Worm (Caenorhabditis elegans) whole organism, young adult: Measurements from ENCODE around the gene Y42G9A.3.
A peak's percentile ranks its signal among the peaks of the same experiment; 100 is the strongest.

Experiments
- B0336.3 ChIP-seq: fragments of 200-800 bp; sonication (Bioruptor generic); IDR thresholded peaks from 2 replicates; pipeline ENCODE4 v1.3.6; 2022; ENCODE audit warnings: missing genetic modification characterization, missing compliant biosample characterization
- D2030.7 ChIP-seq: fragments of 200-800 bp; sonication (Bioruptor generic); IDR thresholded peaks from 2 replicates; pipeline ENCODE4 v1.3.6; 2022; ENCODE audit warnings: missing genetic modification reagents, missing genetic modification characterization, missing compliant biosample characterization
- F10E7.11 ChIP-seq: sonication (generic microtip); optimal IDR thresholded peaks from 2 replicates; lab custom pipeline; 2017; ENCODE audit warnings: mild to moderate bottlenecking, missing genetic modification characterization, moderate library complexity, missing compliant biosample characterization
- F22D6.2 ChIP-seq: sonication (generic microtip); optimal IDR thresholded peaks from 2 replicates; lab custom pipeline; 2016; ENCODE audit warnings: mild to moderate bottlenecking, missing genetic modification characterization, missing compliant biosample characterization
- F23B12.7 ChIP-seq: sonication (generic microtip); optimal IDR thresholded peaks from 2 replicates; lab custom pipeline; 2017; ENCODE audit warnings: missing genetic modification characterization, mild to moderate bottlenecking, missing compliant biosample characterization, antibody characterized with exemption, moderate library complexity; ENCODE audit not compliant: insufficient read depth
- F49E8.2 ChIP-seq: sonication (generic microtip); optimal IDR thresholded peaks from 3 replicates; lab custom pipeline; 2017; ENCODE audit warnings: missing genetic modification characterization, mild to moderate bottlenecking, missing compliant biosample characterization, antibody characterized with exemption, moderate library complexity; ENCODE audit not compliant: insufficient read depth
- F57A8.1 ChIP-seq: fragments of 200-800 bp; sonication (Bioruptor generic); optimal IDR thresholded peaks from 2 replicates; lab custom pipeline; 2018; ENCODE audit warnings: mild to moderate bottlenecking, missing genetic modification characterization, moderate library complexity, missing compliant biosample characterization
- F57C9.4 ChIP-seq: sonication (generic microtip); optimal IDR thresholded peaks from 2 replicates; lab custom pipeline; 2017; ENCODE audit warnings: mild to moderate bottlenecking, missing genetic modification characterization, missing compliant biosample characterization
- K11D2.4 ChIP-seq: fragments of 200-800 bp; sonication (Bioruptor generic); IDR thresholded peaks from 2 replicates; pipeline ENCODE4 v1.3.6; 2022; ENCODE audit warnings: missing genetic modification reagents, missing genetic modification characterization, missing compliant biosample characterization
- K12H6.12 ChIP-seq: fragments of 200-800 bp; sonication (Bioruptor generic); optimal IDR thresholded peaks from 2 replicates; lab custom pipeline; 2018; ENCODE audit warnings: mild to moderate bottlenecking, missing genetic modification characterization, missing compliant biosample characterization
- T26A5.8 ChIP-seq: sonication (generic microtip); optimal IDR thresholded peaks from 2 replicates; lab custom pipeline; 2016; ENCODE audit warnings: missing genetic modification characterization, missing compliant biosample characterization
- Y56A3A.18 ChIP-seq: fragments of 200-800 bp; sonication (Bioruptor generic); IDR thresholded peaks from 2 replicates; pipeline ENCODE4 v1.3.6; 2022; ENCODE audit warnings: missing genetic modification reagents, missing genetic modification characterization, missing compliant biosample characterization
- akir-1 ChIP-seq: fragments of 200-800 bp; sonication (Bioruptor generic); optimal IDR thresholded peaks from 2 replicates; lab custom pipeline; 2018; ENCODE audit warnings: mild to moderate bottlenecking, missing genetic modification characterization, moderate library complexity, missing compliant biosample characterization
- ama-1 ChIP-seq, 3 experiments: fragments of 150-350 bp in 1 of 3; sonication (generic microtip) in 2 of 3; optimal IDR thresholded peaks; 2 replicates each; lab custom pipeline; 2014 to 2018; ENCODE audit warnings: missing biosample characterization in 2 of 3, missing genetic modification characterization in 2 of 3, missing genetic modification reagents in 2 of 3
- aptf-3 ChIP-seq: fragments of 200-800 bp; sonication (Bioruptor generic); IDR thresholded peaks from 2 replicates; pipeline ENCODE4 v1.3.6; 2022; ENCODE audit warnings: missing genetic modification characterization, missing compliant biosample characterization
- atf-7 ChIP-seq: sonication (generic microtip); optimal IDR thresholded peaks from 2 replicates; lab custom pipeline; 2017; ENCODE audit warnings: mild to moderate bottlenecking, missing genetic modification characterization, missing compliant biosample characterization
- attf-6 ChIP-seq: fragments of 200-800 bp; sonication (Bioruptor generic); IDR thresholded peaks from 2 replicates; pipeline ENCODE4 v1.3.6; 2022; ENCODE audit warnings: missing genetic modification reagents, missing genetic modification characterization, missing compliant biosample characterization
- ceh-100 ChIP-seq: fragments of 200-800 bp; sonication (Bioruptor generic); IDR thresholded peaks from 2 replicates; pipeline ENCODE4 v1.3.6; 2022; ENCODE audit warnings: missing genetic modification reagents, missing genetic modification characterization, missing compliant biosample characterization
- ceh-27 ChIP-seq: fragments of 200-800 bp; sonication (Bioruptor generic); optimal IDR thresholded peaks from 2 replicates; lab custom pipeline; 2018; ENCODE audit warnings: mild to moderate bottlenecking, missing genetic modification characterization, moderate library complexity, missing compliant biosample characterization
- ceh-79 ChIP-seq: sonication (generic microtip); optimal IDR thresholded peaks from 2 replicates; lab custom pipeline; 2017; ENCODE audit warnings: mild to moderate bottlenecking, missing genetic modification characterization, missing compliant biosample characterization
- chd-7 ChIP-seq: sonication (generic microtip); optimal IDR thresholded peaks from 2 replicates; lab custom pipeline; 2016; ENCODE audit warnings: mild to moderate bottlenecking, missing genetic modification characterization, moderate library complexity, missing compliant biosample characterization
- efl-1 ChIP-seq: fragments of 150-350 bp; optimal IDR thresholded peaks from 2 replicates; lab custom pipeline; 2014; ENCODE audit warnings: missing biosample characterization, missing genetic modification reagents, missing genetic modification characterization
- egl-44 ChIP-seq: fragments of 200-800 bp; sonication (Bioruptor generic); IDR thresholded peaks from 2 replicates; pipeline ENCODE4 v1.3.6; 2022; ENCODE audit warnings: missing genetic modification reagents, missing genetic modification characterization, missing compliant biosample characterization
- him-1 ChIP-seq: sonication (generic microtip); optimal IDR thresholded peaks from 2 replicates; lab custom pipeline; 2016; ENCODE audit warnings: missing genotype, missing genetic modification reagents, missing genetic modification characterization, missing compliant biosample characterization
- hlh-26 ChIP-seq: fragments of 200-800 bp; sonication (Bioruptor generic); conservative IDR thresholded peaks from 2 replicates; pipeline ENCODE4 v1.3.6; 2022; ENCODE audit warnings: missing genetic modification reagents, missing genetic modification characterization, missing compliant biosample characterization
- hmg-1.2 ChIP-seq: fragments of 200-800 bp; sonication (Bioruptor generic); IDR thresholded peaks from 2 replicates; pipeline ENCODE4 v1.3.6; 2022; ENCODE audit warnings: missing genetic modification reagents, missing genetic modification characterization, missing compliant biosample characterization
- hsf-1 ChIP-seq: fragments of 200-800 bp; sonication (Bioruptor generic); IDR thresholded peaks from 2 replicates; pipeline ENCODE4 v1.3.6; 2022; ENCODE audit warnings: missing genetic modification reagents, missing genetic modification characterization, missing compliant biosample characterization
- lin-26 ChIP-seq: fragments of 200-800 bp; sonication (Bioruptor generic); IDR thresholded peaks from 2 replicates; pipeline ENCODE4 v1.3.6; 2022; ENCODE audit warnings: missing genetic modification reagents, missing genetic modification characterization, missing compliant biosample characterization
- lin-35 ChIP-seq, 3 experiments: fragments of 150-350 bp in 2 of 3; sonication (generic microtip) in 1 of 3; optimal IDR thresholded peaks; 2 replicates each; lab custom pipeline; 2014 to 2018; ENCODE audit warnings: missing biosample characterization in 3 of 3, missing genetic modification characterization in 3 of 3, missing genetic modification reagents in 3 of 3
- lin-54 ChIP-seq: fragments of 200-800 bp; sonication (Bioruptor generic); optimal IDR thresholded peaks from 2 replicates; lab custom pipeline; 2018; ENCODE audit warnings: mild to moderate bottlenecking, missing genetic modification characterization, missing compliant biosample characterization
- lsy-27 ChIP-seq: sonication (generic microtip); optimal IDR thresholded peaks from 2 replicates; lab custom pipeline; 2017; ENCODE audit warnings: missing genetic modification characterization, mild to moderate bottlenecking, missing compliant biosample characterization, antibody characterized with exemption, missing genotype, borderline replicate concordance; ENCODE audit not compliant: insufficient read depth
- madf-10 ChIP-seq: sonication (generic microtip); optimal IDR thresholded peaks from 2 replicates; lab custom pipeline; 2016; ENCODE audit warnings: mild to moderate bottlenecking, missing genetic modification characterization, missing compliant biosample characterization
- mcd-1 ChIP-seq: fragments of 200-800 bp; sonication (Bioruptor generic); IDR thresholded peaks from 2 replicates; pipeline ENCODE4 v1.3.6; 2022; ENCODE audit warnings: missing genetic modification reagents, missing genetic modification characterization, missing compliant biosample characterization
- mel-28 ChIP-seq: sonication (generic microtip); optimal IDR thresholded peaks from 2 replicates; lab custom pipeline; 2016; ENCODE audit warnings: borderline replicate concordance, mild to moderate bottlenecking, missing genetic modification characterization, missing compliant biosample characterization
- nfyb-1 ChIP-seq: fragments of 200-800 bp; sonication (Bioruptor generic); IDR thresholded peaks from 2 replicates; pipeline ENCODE4 v1.3.6; 2022; ENCODE audit warnings: missing genetic modification reagents, missing genetic modification characterization, missing compliant biosample characterization
- nhr-179 ChIP-seq: sonication (generic microtip); optimal IDR thresholded peaks from 2 replicates; lab custom pipeline; 2016; ENCODE audit warnings: mild to moderate bottlenecking, missing genetic modification characterization, missing compliant biosample characterization
- pha-4 ChIP-seq: fragments of 150-350 bp; sonication (generic microtip); optimal IDR thresholded peaks from 2 replicates; lab custom pipeline; 2014; ENCODE audit warnings: missing biosample characterization, missing genetic modification reagents, missing genetic modification characterization
- rcor-1 ChIP-seq: fragments of 200-800 bp; sonication (Bioruptor generic); IDR thresholded peaks from 2 replicates; pipeline ENCODE4 v1.3.6; 2022; ENCODE audit warnings: missing genetic modification reagents, missing genetic modification characterization, missing compliant biosample characterization
- sea-2 ChIP-seq: fragments of 200-800 bp; sonication (Bioruptor generic); IDR thresholded peaks from 2 replicates; pipeline ENCODE4 v1.3.6; 2022; ENCODE audit warnings: missing genetic modification characterization, missing compliant biosample characterization
- snpc-3.4 ChIP-seq: sonication (generic microtip); optimal IDR thresholded peaks from 2 replicates; lab custom pipeline; 2017; ENCODE audit warnings: missing genetic modification characterization, mild to moderate bottlenecking, missing compliant biosample characterization, antibody characterized with exemption, moderate library complexity, missing genotype, missing genetic modification reagents
- somi-1 ChIP-seq: fragments of 200-800 bp; sonication (Bioruptor generic); optimal IDR thresholded peaks from 2 replicates; lab custom pipeline; 2018; ENCODE audit warnings: mild to moderate bottlenecking, missing genetic modification characterization, missing compliant biosample characterization
- xnd-1 ChIP-seq: sonication (generic microtip); optimal IDR thresholded peaks from 2 replicates; lab custom pipeline; 2016; ENCODE audit warnings: missing genotype, missing genetic modification reagents, missing genetic modification characterization, missing compliant biosample characterization
- zfh-2 ChIP-seq: fragments of 200-800 bp; sonication (Bioruptor generic); conservative IDR thresholded peaks from 2 replicates; pipeline ENCODE4 v1.3.6; 2022; ENCODE audit warnings: missing genetic modification reagents, missing genetic modification characterization, missing compliant biosample characterization
- ztf-22 ChIP-seq: fragments of 200-800 bp; sonication (Bioruptor generic); optimal IDR thresholded peaks from 2 replicates; lab custom pipeline; 2018; ENCODE audit warnings: mild to moderate bottlenecking, missing genetic modification characterization, moderate library complexity, missing compliant biosample characterization
- ztf-25 ChIP-seq: fragments of 200-800 bp; sonication (Bioruptor generic); IDR thresholded peaks from 2 replicates; pipeline ENCODE4 v1.3.6; 2022; ENCODE audit warnings: missing genetic modification reagents, missing genetic modification characterization, missing compliant biosample characterization

Y42G9A.3 gene

DNA sequence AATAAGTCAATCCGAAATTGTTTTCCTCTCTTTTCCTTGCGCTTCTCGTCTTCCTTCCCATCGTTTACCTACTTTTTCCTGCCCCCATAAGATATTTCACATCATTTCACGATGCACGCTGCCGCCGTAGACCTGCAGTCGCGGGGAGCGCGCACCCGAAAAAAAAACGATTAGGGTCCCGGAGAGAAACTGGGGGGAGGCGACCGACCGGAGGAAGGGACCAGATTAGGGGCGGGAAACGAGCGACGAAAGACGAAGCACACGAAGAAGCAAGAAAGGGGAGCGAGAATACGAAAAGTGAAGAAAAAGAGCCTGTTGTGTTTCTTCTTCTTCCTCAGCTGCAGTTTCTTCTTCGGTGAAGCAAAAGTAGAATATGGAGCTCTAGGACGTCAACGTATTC lies 10.8 kb upstream of the Y42G9A.3 start (continued):
- TF ChIP-seq F57A8.1 (no peak), ceh-79 (tag; lab: Kevin White, UChicago) (no peak), chd-7 (tag; lab: Kevin White, UChicago) (peak; percentile 1), lin-26 (GFP tag; lab: Robert Waterston, UW) (no peak), xnd-1 (tag; lab: Kevin White, UChicago) (no peak), F22D6.2 (tag; lab: Kevin White, UChicago) (no peak), madf-10 (tag; lab: Kevin White, UChicago) (no peak), B0336.3 (GFP tag; lab: Robert Waterston, UW) (no peak), ceh-100 (GFP tag; lab: Robert Waterston, UW) (no peak), F57C9.4 (no peak), mel-28 (tag; lab: Kevin White, UChicago) (no peak), aptf-3 (GFP tag; lab: Robert Waterston, UW) (no peak), him-1 (tag; lab: Kevin White, UChicago) (no peak), zfh-2 (GFP tag; lab: Robert Waterston, UW) (peak; percentile 96), pha-4 (tag; lab: Kevin White, UChicago) (no peak), egl-44 (GFP tag; lab: Robert Waterston, UW) (no peak), K11D2.4 (GFP tag; lab: Robert Waterston, UW) (no peak), F23B12.7 (tag; lab: Kevin White, UChicago) (no peak), ztf-25 (GFP tag; lab: Robert Waterston, UW) (no peak)
- TF ChIP-seq, all 124 proteins: peak for 8

DNA sequence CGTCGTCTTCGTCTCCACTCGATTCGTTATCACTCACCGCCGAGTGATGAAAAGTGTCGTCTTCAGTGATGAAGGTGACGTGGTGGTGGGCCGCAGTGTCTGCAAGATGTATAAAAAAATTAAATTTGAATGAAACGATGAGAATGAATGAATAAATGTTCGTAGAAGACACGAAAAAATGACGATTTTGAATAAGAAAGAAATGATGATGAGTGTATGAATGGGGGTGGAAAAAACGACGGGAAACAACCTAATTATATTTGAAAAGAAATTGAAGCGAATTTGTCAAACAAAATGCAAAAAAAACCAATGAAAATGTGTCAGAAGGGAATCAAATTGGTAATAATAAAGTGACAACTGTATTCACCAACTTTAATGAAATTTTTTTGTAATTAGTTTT lies 9.9 kb upstream of the Y42G9A.3 start, which contains the start of gene mvk-1:
Gene mvk-1 (minus strand): TSS at position 101 of the 400 bp plus-strand sequence.
- TF ChIP-seq hsf-1 (GFP tag; lab: Robert Waterston, UW), result no peak
- no peak for TF ChIP-seq Y56A3A.18 (GFP tag; lab: Robert Waterston, UW)
- no peak for TF ChIP-seq lin-35 (GFP tag; optimal IDR thresholded peaks at IDR 0.05; lab: Kevin White, UChicago)
- TF ChIP-seq, all 124 proteins: peak for 0

DNA sequence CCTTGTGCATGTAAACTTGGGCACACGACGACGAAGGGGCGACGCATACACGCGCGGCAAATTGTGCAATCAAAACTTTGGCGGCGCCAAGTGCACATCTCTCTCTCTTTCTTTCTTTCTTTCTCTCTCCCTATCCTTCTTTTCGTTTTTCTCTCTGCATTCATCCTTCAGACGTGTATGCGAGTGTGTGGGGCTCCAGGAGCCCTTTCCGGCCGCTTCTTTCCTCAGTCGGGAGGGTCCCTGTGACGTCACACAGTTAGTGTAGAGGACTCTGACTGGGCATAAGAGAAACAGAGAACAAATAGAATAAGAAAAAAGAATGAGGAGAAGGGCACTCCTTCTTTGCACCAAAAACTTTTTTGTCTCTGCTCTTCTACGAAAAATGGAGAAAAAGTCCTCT lies 8.6 kb upstream of the Y42G9A.3 start:
- no peak for TF ChIP-seq T26A5.8 (tag; lab: Kevin White, UChicago)
- TF ChIP-seq pha-4 (tag; lab: Kevin White, UChicago), result no peak
- TF ChIP-seq rcor-1 (GFP tag; lab: Robert Waterston, UW), result no peak
- peak; percentile 69 for TF ChIP-seq chd-7 (tag; lab: Kevin White, UChicago)
- TF ChIP-seq sea-2 (GFP tag; lab: Robert Waterston, UW), result no peak
- TF ChIP-seq D2030.7 (GFP tag; lab: Robert Waterston, UW), result no peak
- TF ChIP-seq snpc-3.4, result no peak
- no peak for TF ChIP-seq nhr-179
- no peak for TF ChIP-seq F49E8.2 (tag; lab: Kevin White, UChicago)
- TF ChIP-seq lsy-27 (tag; lab: Kevin White, UChicago), result no peak
- TF ChIP-seq ztf-22 (GFP tag; lab: Kevin White, UChicago), result no peak
- no peak for TF ChIP-seq hlh-26
- TF ChIP-seq ceh-79 (tag; lab: Kevin White, UChicago), result no peak
- TF ChIP-seq nfyb-1 (GFP tag; lab: Robert Waterston, UW), result peak; percentile 61; the same call in 1 of the 2 replicates
- no peak for TF ChIP-seq attf-6
- peak; percentile 36 for TF ChIP-seq atf-7 (tag; lab: Kevin White, UChicago)
- TF ChIP-seq K12H6.12, result peak; percentile 64
- no peak for TF ChIP-seq ama-1 (optimal IDR thresholded peaks at IDR 0.05; lab: Kevin White, UChicago)
- no peak for TF ChIP-seq ama-1 (GFP tag; optimal IDR thresholded peaks at IDR 0.05; lab: Kevin White, UChicago)
- TF ChIP-seq mcd-1 (GFP tag; lab: Robert Waterston, UW), result peak; percentile 17; the same call in 1 of the 2 replicates
- TF ChIP-seq akir-1 (GFP tag; lab: Kevin White, UChicago), result no peak
- TF ChIP-seq efl-1 (GFP tag; lab: Kevin White, UChicago), result no peak
- peak; percentile 40; the same call in 1 of the 2 replicates for TF ChIP-seq hmg-1.2 (GFP tag; lab: Robert Waterston, UW)
- TF ChIP-seq ceh-27 (GFP tag; lab: Kevin White, UChicago), result peak; percentile 52
- no peak for TF ChIP-seq lin-54 (GFP tag; lab: Kevin White, UChicago)
- peak; percentile 74 for TF ChIP-seq somi-1 (GFP tag; lab: Kevin White, UChicago)
- TF ChIP-seq lin-35 (GFP tag; optimal IDR thresholded peaks at IDR 0.05; lab: Kevin White, UChicago), result peak in 1 of 3 experiments; percentile 59
- TF ChIP-seq F10E7.11, result no peak
